Worm (Caenorhabditis elegans): ENCODE measurements around the gene zipt-2.3.

DNA sequence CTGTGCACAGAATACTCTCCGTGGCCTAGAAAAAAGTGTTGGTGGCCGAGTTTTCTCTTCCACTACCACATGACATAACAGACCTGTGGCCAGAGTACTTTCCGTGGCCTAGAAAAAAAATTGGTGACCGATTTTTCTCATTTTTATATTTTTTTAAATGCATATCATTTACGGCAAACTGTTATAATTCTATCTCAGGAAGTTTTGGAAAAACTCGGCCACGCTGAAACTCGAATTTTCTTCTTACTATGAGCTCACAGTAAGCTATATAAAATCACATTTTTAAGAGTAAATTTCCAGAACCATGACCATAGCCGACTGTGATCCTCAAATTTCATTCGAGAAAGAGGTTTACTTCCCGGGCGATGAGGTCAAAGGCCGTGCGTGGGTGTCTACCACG, 36.3 kb upstream of the zipt-2.3 start, which contains the start of gene arrd-14:
- TF ChIP-seq ceh-82 (tag; optimal IDR thresholded peaks at IDR 0.05) = no peak
- no peak for TF ChIP-seq nhr-11 (tag; optimal IDR thresholded peaks at IDR 0.05)
- no peak for TF ChIP-seq nhr-25 (tag; optimal IDR thresholded peaks at IDR 0.05)
- no peak for TF ChIP-seq egl-27 (tag; optimal IDR thresholded peaks at IDR 0.05)
- TF ChIP-seq ama-1 (optimal IDR thresholded peaks at IDR 0.05) = no peak
- no peak for TF ChIP-seq nhr-23 (tag; optimal IDR thresholded peaks at IDR 0.05)
- TF ChIP-seq alr-1 (tag; optimal IDR thresholded peaks at IDR 0.05) = no peak
- no peak for TF ChIP-seq elt-3 (tag; optimal IDR thresholded peaks at IDR 0.05)

Measured in whole organism, L2 larva.